Worm (Caenorhabditis elegans) whole organism, young adult: ENCODE data around the gene F13E9.13.

ENCODE experiments used
- B0019.2 ChIP-seq: fragments of 200-800 bp; sonication (Bioruptor generic); conservative IDR thresholded peaks from 2 replicates; pipeline ENCODE4 v1.3.6; 2022; ENCODE audit warnings: missing genetic modification reagents, missing genetic modification characterization, missing compliant biosample characterization
- F10E7.11 ChIP-seq: sonication (generic microtip); optimal IDR thresholded peaks from 2 replicates; lab custom pipeline; 2017; ENCODE audit warnings: mild to moderate bottlenecking, missing genetic modification characterization, moderate library complexity, missing compliant biosample characterization
- F33H1.4 ChIP-seq: fragments of 200-800 bp; sonication (Bioruptor generic); IDR thresholded peaks from 2 replicates; pipeline ENCODE4 v1.3.6; 2022; ENCODE audit warnings: missing genetic modification reagents, missing genetic modification characterization, missing compliant biosample characterization
- F55B11.4 ChIP-seq: sonication (generic microtip); optimal IDR thresholded peaks from 2 replicates; lab custom pipeline; 2016; ENCODE audit warnings: missing compliant biosample characterization, missing genetic modification characterization, borderline replicate concordance; ENCODE audit not compliant: insufficient read depth
- F57C9.4 ChIP-seq: sonication (generic microtip); optimal IDR thresholded peaks from 2 replicates; lab custom pipeline; 2017; ENCODE audit warnings: mild to moderate bottlenecking, missing genetic modification characterization, missing compliant biosample characterization
- K11D2.4 ChIP-seq: fragments of 200-800 bp; sonication (Bioruptor generic); IDR thresholded peaks from 2 replicates; pipeline ENCODE4 v1.3.6; 2022; ENCODE audit warnings: missing genetic modification reagents, missing genetic modification characterization, missing compliant biosample characterization
- K12H6.12 ChIP-seq: fragments of 200-800 bp; sonication (Bioruptor generic); optimal IDR thresholded peaks from 2 replicates; lab custom pipeline; 2018; ENCODE audit warnings: mild to moderate bottlenecking, missing genetic modification characterization, missing compliant biosample characterization
- ZK185.1 ChIP-seq: sonication (generic microtip); optimal IDR thresholded peaks from 2 replicates; lab custom pipeline; 2016; ENCODE audit warnings: mild to moderate bottlenecking, missing genetic modification characterization, missing compliant biosample characterization; ENCODE audit not compliant: poor library complexity, severe bottlenecking
- atf-7 ChIP-seq: sonication (generic microtip); optimal IDR thresholded peaks from 2 replicates; lab custom pipeline; 2017; ENCODE audit warnings: mild to moderate bottlenecking, missing genetic modification characterization, missing compliant biosample characterization
- athp-1 ChIP-seq: sonication (generic microtip); optimal IDR thresholded peaks from 2 replicates; lab custom pipeline; 2017; ENCODE audit warnings: mild to moderate bottlenecking, missing genetic modification characterization, missing compliant biosample characterization
- attf-5 ChIP-seq: fragments of 200-800 bp; sonication (Bioruptor generic); optimal IDR thresholded peaks from 2 replicates; lab custom pipeline; 2018; ENCODE audit warnings: mild to moderate bottlenecking, missing genetic modification characterization, missing compliant biosample characterization
- bed-2 ChIP-seq: fragments of 200-800 bp; sonication (Bioruptor generic); IDR thresholded peaks from 2 replicates; pipeline ENCODE4 v1.3.6; 2022; ENCODE audit warnings: missing genetic modification reagents, missing genetic modification characterization, missing compliant biosample characterization
- ccch-3 ChIP-seq: fragments of 200-800 bp; sonication (Bioruptor generic); optimal IDR thresholded peaks from 2 replicates; lab custom pipeline; 2018; ENCODE audit warnings: mild to moderate bottlenecking, missing genetic modification characterization, missing compliant biosample characterization
- ceh-27 ChIP-seq: fragments of 200-800 bp; sonication (Bioruptor generic); optimal IDR thresholded peaks from 2 replicates; lab custom pipeline; 2018; ENCODE audit warnings: mild to moderate bottlenecking, missing genetic modification characterization, moderate library complexity, missing compliant biosample characterization
- ceh-79 ChIP-seq: sonication (generic microtip); optimal IDR thresholded peaks from 2 replicates; lab custom pipeline; 2017; ENCODE audit warnings: mild to moderate bottlenecking, missing genetic modification characterization, missing compliant biosample characterization
- chd-7 ChIP-seq: sonication (generic microtip); optimal IDR thresholded peaks from 2 replicates; lab custom pipeline; 2016; ENCODE audit warnings: mild to moderate bottlenecking, missing genetic modification characterization, moderate library complexity, missing compliant biosample characterization
- dox-1 ChIP-seq: fragments of 200-800 bp; sonication (Bioruptor generic); IDR thresholded peaks from 2 replicates; pipeline ENCODE4 v1.3.6; 2022; ENCODE audit warnings: missing genetic modification reagents, missing genetic modification characterization, missing compliant biosample characterization
- egl-18 ChIP-seq: fragments of 200-800 bp; sonication (Bioruptor generic); IDR thresholded peaks from 2 replicates; pipeline ENCODE4 v1.3.6; 2022; ENCODE audit warnings: missing genetic modification reagents, missing genetic modification characterization, missing compliant biosample characterization
- fkh-3 ChIP-seq: sonication (generic microtip); optimal IDR thresholded peaks from 2 replicates; lab custom pipeline; 2016; ENCODE audit warnings: mild to moderate bottlenecking, missing genetic modification characterization, missing compliant biosample characterization
- hmg-1.2 ChIP-seq: fragments of 200-800 bp; sonication (Bioruptor generic); IDR thresholded peaks from 2 replicates; pipeline ENCODE4 v1.3.6; 2022; ENCODE audit warnings: missing genetic modification reagents, missing genetic modification characterization, missing compliant biosample characterization
- lag-1 ChIP-seq: fragments of 200-800 bp; sonication (Bioruptor generic); IDR thresholded peaks from 2 replicates; pipeline ENCODE4 v1.3.6; 2022; ENCODE audit warnings: missing genetic modification reagents, missing genetic modification characterization, missing compliant biosample characterization
- madf-10 ChIP-seq: sonication (generic microtip); optimal IDR thresholded peaks from 2 replicates; lab custom pipeline; 2016; ENCODE audit warnings: mild to moderate bottlenecking, missing genetic modification characterization, missing compliant biosample characterization
- madf-6 ChIP-seq: fragments of 200-800 bp; sonication (Bioruptor generic); IDR thresholded peaks from 2 replicates; pipeline ENCODE4 v1.3.6; 2022; ENCODE audit warnings: missing genetic modification reagents, missing genetic modification characterization, missing compliant biosample characterization
- madf-8 ChIP-seq: fragments of 200-800 bp; sonication (Bioruptor generic); conservative IDR thresholded peaks from 2 replicates; pipeline ENCODE4 v1.3.6; 2022; ENCODE audit warnings: missing genetic modification reagents, missing genetic modification characterization, missing compliant biosample characterization
- mes-4 ChIP-seq: sonication (generic microtip); optimal IDR thresholded peaks from 2 replicates; lab custom pipeline; 2016; ENCODE audit warnings: missing genotype, missing genetic modification characterization, missing compliant biosample characterization
- mxl-1 ChIP-seq: sonication (generic microtip); optimal IDR thresholded peaks from 2 replicates; lab custom pipeline; 2016; ENCODE audit warnings: missing genetic modification characterization, missing compliant biosample characterization
- nhr-80 ChIP-seq: sonication (generic microtip); optimal IDR thresholded peaks from 2 replicates; lab custom pipeline; 2016; ENCODE audit warnings: missing genetic modification characterization, missing compliant biosample characterization
- pbrm-1 ChIP-seq: fragments of 200-800 bp; sonication (Bioruptor generic); IDR thresholded peaks from 2 replicates; pipeline ENCODE4 v1.3.6; 2022; ENCODE audit warnings: missing genetic modification reagents, missing genetic modification characterization, missing compliant biosample characterization
- pha-4 ChIP-seq: fragments of 150-350 bp; sonication (generic microtip); optimal IDR thresholded peaks from 2 replicates; lab custom pipeline; 2014; ENCODE audit warnings: missing biosample characterization, missing genetic modification reagents, missing genetic modification characterization
- rec-8 ChIP-seq, 2 experiments: sonication (generic microtip); optimal IDR thresholded peaks; 2 replicates each; lab custom pipeline; 2016; ENCODE audit warnings: mild to moderate bottlenecking in 2 of 2, missing genetic modification characterization in 2 of 2, missing genetic modification reagents in 2 of 2, missing genotype in 2 of 2, missing biosample characterization in 1 of 2, missing compliant biosample characterization in 1 of 2, moderate library complexity in 1 of 2
- snpc-1.3 ChIP-seq: sonication (generic microtip); optimal IDR thresholded peaks from 2 replicates; lab custom pipeline; 2017; ENCODE audit warnings: missing genetic modification characterization, mild to moderate bottlenecking, missing compliant biosample characterization, antibody characterized with exemption, moderate library complexity, missing genotype, missing genetic modification reagents; ENCODE audit not compliant: insufficient read depth
- snpc-3.4 ChIP-seq: sonication (generic microtip); optimal IDR thresholded peaks from 2 replicates; lab custom pipeline; 2017; ENCODE audit warnings: missing genetic modification characterization, mild to moderate bottlenecking, missing compliant biosample characterization, antibody characterized with exemption, moderate library complexity, missing genotype, missing genetic modification reagents
- sptf-2 ChIP-seq: fragments of 200-800 bp; sonication (Bioruptor generic); optimal IDR thresholded peaks from 2 replicates; lab custom pipeline; 2018; ENCODE audit warnings: mild to moderate bottlenecking, missing genetic modification characterization, missing compliant biosample characterization
- tbp1 ChIP-seq: fragments of 200-800 bp; sonication (Bioruptor generic); optimal IDR thresholded peaks from 2 replicates; lab custom pipeline; 2018; ENCODE audit warnings: mild to moderate bottlenecking, missing genetic modification characterization, missing compliant biosample characterization
- tlf-1 ChIP-seq: fragments of 200-800 bp; sonication (Bioruptor generic); optimal IDR thresholded peaks from 2 replicates; lab custom pipeline; 2018; ENCODE audit warnings: mild to moderate bottlenecking, missing genetic modification characterization, missing compliant biosample characterization
- unc-130 ChIP-seq: sonication (generic microtip); optimal IDR thresholded peaks from 2 replicates; lab custom pipeline; 2016; ENCODE audit warnings: missing genetic modification reagents, missing genetic modification characterization, missing compliant biosample characterization
- unc-62 ChIP-seq: fragments of 150-350 bp; optimal IDR thresholded peaks from 2 replicates; lab custom pipeline; 2014; ENCODE audit warnings: missing biosample characterization, missing genetic modification reagents, missing genetic modification characterization
- zfh-2 ChIP-seq: fragments of 200-800 bp; sonication (Bioruptor generic); conservative IDR thresholded peaks from 2 replicates; pipeline ENCODE4 v1.3.6; 2022; ENCODE audit warnings: missing genetic modification reagents, missing genetic modification characterization, missing compliant biosample characterization
- ztf-25 ChIP-seq: fragments of 200-800 bp; sonication (Bioruptor generic); IDR thresholded peaks from 2 replicates; pipeline ENCODE4 v1.3.6; 2022; ENCODE audit warnings: missing genetic modification reagents, missing genetic modification characterization, missing compliant biosample characterization
- ztf-26 ChIP-seq: sonication (generic microtip); optimal IDR thresholded peaks from 2 replicates; lab custom pipeline; 2017; ENCODE audit warnings: missing genetic modification characterization, missing compliant biosample characterization
- ztf-28 ChIP-seq: fragments of 200-800 bp; sonication (Bioruptor generic); IDR thresholded peaks from 2 replicates; pipeline ENCODE4 v1.3.6; 2022; ENCODE audit warnings: missing genetic modification reagents, missing genetic modification characterization, missing compliant biosample characterization
- ztf-3 ChIP-seq: fragments of 200-800 bp; sonication (Bioruptor generic); optimal IDR thresholded peaks from 2 replicates; lab custom pipeline; 2018; ENCODE audit warnings: mild to moderate bottlenecking, missing genetic modification characterization, missing compliant biosample characterization

Gene F13E9.13

DNA sequence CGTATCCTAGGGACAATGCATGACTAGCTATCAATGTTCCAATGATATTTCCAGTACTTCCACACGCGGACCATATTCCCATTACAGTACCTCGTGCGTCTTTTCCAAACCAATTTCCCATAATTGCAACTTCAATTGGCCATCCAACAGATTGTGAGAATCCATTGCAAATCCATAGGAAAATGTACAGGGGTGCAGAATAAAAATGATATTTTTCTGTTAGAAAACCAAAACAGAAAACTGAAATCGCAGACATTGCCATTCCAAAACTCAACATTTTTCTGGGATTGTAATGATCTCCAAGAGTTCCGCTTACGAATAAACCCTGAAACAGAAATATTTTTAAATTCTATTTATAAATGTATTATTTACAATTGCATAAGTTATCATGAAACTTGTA lies 30.2 kb upstream of the F13E9.13 start:
- TF ChIP-seq ztf-3 (GFP tag; lab: Kevin White, UChicago) = no peak
- TF ChIP-seq sptf-2 (GFP tag; lab: Kevin White, UChicago) = no peak
- no peak for TF ChIP-seq fkh-3
- no peak for TF ChIP-seq bed-2 (GFP tag; lab: Robert Waterston, UW)
- no peak for TF ChIP-seq tlf-1
- no peak for TF ChIP-seq mes-4 (tag; lab: Kevin White, UChicago)
- no peak for TF ChIP-seq snpc-1.3 (tag; lab: Kevin White, UChicago)
- no peak for TF ChIP-seq snpc-3.4
- TF ChIP-seq F57C9.4 (tag; lab: Kevin White, UChicago) = no peak
- no peak for TF ChIP-seq chd-7 (tag; lab: Kevin White, UChicago)
- no peak for TF ChIP-seq zfh-2
- TF ChIP-seq dox-1 (GFP tag; lab: Robert Waterston, UW) = no peak
- TF ChIP-seq madf-6 = no peak
- TF ChIP-seq ztf-26 (tag; lab: Kevin White, UChicago) = no peak
- TF ChIP-seq F10E7.11 (tag; lab: Kevin White, UChicago) = no peak
- no peak for TF ChIP-seq F33H1.4 (GFP tag; lab: Robert Waterston, UW)
- TF ChIP-seq nhr-80 = no peak
- no peak for TF ChIP-seq pha-4 (tag; lab: Kevin White, UChicago)
- no peak for TF ChIP-seq pbrm-1
- TF ChIP-seq atf-7 (tag; lab: Kevin White, UChicago) = no peak
- TF ChIP-seq, all 124 proteins: peak for 0

- no peak for TF ChIP-seq rec-8 (tag; optimal IDR thresholded peaks at IDR 0.05; lab: Kevin White, UChicago)
- TF ChIP-seq ZK185.1 (tag; lab: Kevin White, UChicago) = no peak
- TF ChIP-seq athp-1 (tag; lab: Kevin White, UChicago) = no peak
- TF ChIP-seq tlf-1 = no peak
- no peak for TF ChIP-seq K12H6.12
- no peak for TF ChIP-seq madf-8 (GFP tag; lab: Robert Waterston, UW)
- no peak for TF ChIP-seq mxl-1 (tag; lab: Kevin White, UChicago)
These were observed 29.5 kb upstream of the F13E9.13 start, which contains the start of gene T11G6.4 for ce11 chrIV:10851833-10852232. TSS of gene T11G6.4 (minus strand) at chrIV:10851933.

- TF ChIP-seq egl-18 (GFP tag; lab: Robert Waterston, UW) (no peak), madf-10 (tag; lab: Kevin White, UChicago) (no peak), sptf-2 (GFP tag; lab: Kevin White, UChicago) (no peak), tbp1 (GFP tag; lab: Kevin White, UChicago) (no peak), hmg-1.2 (GFP tag; lab: Robert Waterston, UW) (peak; percentile 25; the same call in 1 of the 2 replicates)
These were observed 28.9 kb upstream of the F13E9.13 start for ce11 chrIV:10852403-10852802.

DNA sequence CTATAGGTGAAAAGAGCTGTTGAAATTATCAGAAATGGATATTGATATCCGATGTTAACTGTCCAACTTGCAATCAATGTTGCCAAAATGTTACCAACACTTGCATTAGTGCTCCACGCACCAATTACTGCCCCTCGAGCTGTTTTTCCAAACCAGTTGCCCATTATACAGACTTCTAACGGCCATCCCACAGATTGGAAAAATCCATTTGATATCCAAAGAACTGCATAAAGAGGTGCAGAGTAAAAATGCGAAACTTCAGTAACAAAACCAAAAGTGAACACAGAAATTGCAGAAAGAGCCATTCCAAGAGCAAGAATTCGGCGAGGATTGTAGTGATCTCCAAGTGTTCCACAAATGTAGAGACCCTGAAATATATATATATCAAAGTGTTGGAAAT lies 27.3 kb upstream of the F13E9.13 start:
- no peak for TF ChIP-seq F55B11.4 (tag; lab: Kevin White, UChicago)
- no peak for TF ChIP-seq attf-5 (GFP tag; lab: Kevin White, UChicago)
- TF ChIP-seq nhr-80 = no peak
- no peak for TF ChIP-seq ztf-28 (GFP tag; lab: Robert Waterston, UW)
- TF ChIP-seq ztf-25 (GFP tag; lab: Robert Waterston, UW) = no peak
- no peak for TF ChIP-seq ceh-79 (tag; lab: Kevin White, UChicago)
- TF ChIP-seq unc-130 (GFP tag; lab: Kevin White, UChicago) = no peak
- no peak for TF ChIP-seq unc-62
- TF ChIP-seq B0019.2 (GFP tag; lab: Robert Waterston, UW) = no peak
- no peak for TF ChIP-seq fkh-3
- TF ChIP-seq madf-6 = no peak
- no peak for TF ChIP-seq K12H6.12
- TF ChIP-seq lag-1 (GFP tag; lab: Robert Waterston, UW) = no peak
- TF ChIP-seq K11D2.4 (GFP tag; lab: Robert Waterston, UW) = no peak
- no peak for TF ChIP-seq ccch-3 (GFP tag; lab: Kevin White, UChicago)
- TF ChIP-seq F57C9.4 (tag; lab: Kevin White, UChicago) = no peak
- no peak for TF ChIP-seq ceh-27 (GFP tag; lab: Kevin White, UChicago)
